Worm (Caenorhabditis elegans) whole organism, L4 larva: Measurements from ENCODE around the gene Y50D4A.10.

Experiments
- F26F4.8 ChIP-seq: fragments of 200-800 bp; sonication (Bioruptor generic); conservative IDR thresholded peaks from 2 replicates; pipeline ENCODE4 v1.3.6; 2022; ENCODE audit warnings: missing genetic modification characterization, missing compliant biosample characterization
- ZK337.2 ChIP-seq: fragments of 200-800 bp; sonication (Bioruptor generic); IDR thresholded peaks from 2 replicates; pipeline ENCODE4 v1.3.6; 2022; ENCODE audit warnings: missing genetic modification reagents, missing genetic modification characterization, missing compliant biosample characterization
- aha-1 ChIP-seq: fragments of 150-350 bp; peaks from one replicate; lab custom pipeline; 2014; ENCODE audit warnings: missing biosample characterization, missing genetic modification characterization
- aly-2 ChIP-seq: sonication (generic microtip); optimal IDR thresholded peaks from 2 replicates; lab custom pipeline; 2018; ENCODE audit warnings: missing biosample characterization, missing genetic modification characterization
- ces-1 ChIP-seq: fragments of 150-350 bp; sonication (generic microtip); optimal IDR thresholded peaks from 4 replicates; lab custom pipeline; 2014; ENCODE audit warnings: missing biosample characterization, missing genetic modification reagents, missing genetic modification characterization
- ctbp-1 ChIP-seq: fragments of 200-800 bp; sonication (Bioruptor generic); IDR thresholded peaks from 2 replicates; pipeline ENCODE4 v1.3.6; 2022; ENCODE audit warnings: missing genetic modification reagents, missing genetic modification characterization, missing compliant biosample characterization
- daf-16 ChIP-seq, 3 experiments: sonication (generic microtip); optimal IDR thresholded peaks; 2 replicates each; lab custom pipeline; 2016 to 2017; ENCODE audit warnings: missing genetic modification characterization in 3 of 3, missing genetic modification reagents in 3 of 3, mild to moderate bottlenecking in 2 of 3, missing compliant biosample characterization in 2 of 3, missing biosample characterization in 1 of 3, moderate library complexity in 1 of 3
- dmd-9 ChIP-seq: fragments of 200-800 bp; sonication (Bioruptor generic); IDR thresholded peaks from 2 replicates; pipeline ENCODE4 v1.3.6; 2022; ENCODE audit warnings: missing genetic modification reagents, missing genetic modification characterization, missing compliant biosample characterization
- egl-43 ChIP-seq: fragments of 200-800 bp; sonication (Bioruptor generic); IDR thresholded peaks from 2 replicates; pipeline ENCODE4 v1.3.6; 2022; ENCODE audit warnings: missing genetic modification reagents, missing genetic modification characterization, missing compliant biosample characterization
- fkh-10 ChIP-seq: fragments of 150-350 bp; optimal IDR thresholded peaks from 2 replicates; lab custom pipeline; 2014; ENCODE audit warnings: missing biosample characterization, missing genetic modification reagents, missing genetic modification characterization
- hif-1 ChIP-seq, 2 experiments: sonication (generic microtip); optimal IDR thresholded peaks; 2 replicates each; lab custom pipeline; 2016 to 2017; ENCODE audit warnings: missing compliant biosample characterization in 2 of 2, missing genetic modification characterization in 2 of 2, missing genetic modification reagents in 2 of 2, missing genotype in 2 of 2, mild to moderate bottlenecking in 1 of 2
- hlh-11 ChIP-seq: fragments of 200-800 bp; sonication (Bioruptor generic); optimal IDR thresholded peaks from 2 replicates; lab custom pipeline; 2018; ENCODE audit warnings: mild to moderate bottlenecking, missing genetic modification characterization, missing compliant biosample characterization
- hlh-30 ChIP-seq: sonication (generic microtip); optimal IDR thresholded peaks from 2 replicates; lab custom pipeline; 2017; ENCODE audit warnings: antibody characterized with exemption, mild to moderate bottlenecking, missing genetic modification characterization, missing compliant biosample characterization; ENCODE audit not compliant: insufficient read depth
- lin-29 ChIP-seq: fragments of 200-800 bp; sonication (Bioruptor generic); IDR thresholded peaks from 2 replicates; pipeline ENCODE4 v1.3.6; 2022; ENCODE audit warnings: missing genetic modification reagents, missing genetic modification characterization, missing compliant biosample characterization
- lin-38 ChIP-seq: fragments of 200-800 bp; sonication (Bioruptor generic); IDR thresholded peaks from 2 replicates; pipeline ENCODE4 v1.3.6; 2022; ENCODE audit warnings: missing genetic modification reagents, missing genetic modification characterization, missing compliant biosample characterization
- mdt-29 ChIP-seq: fragments of 200-800 bp; sonication (Bioruptor generic); IDR thresholded peaks from 2 replicates; pipeline ENCODE4 v1.3.6; 2022; ENCODE audit warnings: missing genetic modification reagents, missing genetic modification characterization, missing compliant biosample characterization
- nhr-11 ChIP-seq: fragments of 150-350 bp; optimal IDR thresholded peaks from 2 replicates; lab custom pipeline; 2014; ENCODE audit warnings: missing biosample characterization, missing genetic modification characterization
- nhr-25 ChIP-seq: sonication (generic microtip); optimal IDR thresholded peaks from 2 replicates; lab custom pipeline; 2017; ENCODE audit warnings: missing genetic modification characterization, mild to moderate bottlenecking, missing compliant biosample characterization, antibody characterized with exemption, moderate library complexity, borderline replicate concordance; ENCODE audit not compliant: insufficient read depth
- nhr-42 ChIP-seq: fragments of 200-800 bp; sonication (Bioruptor generic); IDR thresholded peaks from 2 replicates; pipeline ENCODE4 v1.3.6; 2022; ENCODE audit warnings: missing genetic modification characterization, missing compliant biosample characterization
- nhr-48 ChIP-seq: sonication (generic microtip); optimal IDR thresholded peaks from 2 replicates; lab custom pipeline; 2016; ENCODE audit warnings: mild to moderate bottlenecking, missing genetic modification characterization, missing compliant biosample characterization
- nhr-77 ChIP-seq: fragments of 150-350 bp; optimal IDR thresholded peaks from 2 replicates; lab custom pipeline; 2014; ENCODE audit warnings: missing biosample characterization, missing genetic modification characterization
- rbr-2 ChIP-seq: sonication (generic microtip); optimal IDR thresholded peaks from 2 replicates; lab custom pipeline; 2016; ENCODE audit warnings: missing genotype, missing genetic modification characterization, missing compliant biosample characterization
- set-16 ChIP-seq: fragments of 200-800 bp; sonication (Bioruptor generic); IDR thresholded peaks from 2 replicates; pipeline ENCODE4 v1.3.6; 2022; ENCODE audit warnings: missing genetic modification reagents, missing genetic modification characterization, missing compliant biosample characterization
- spr-1 ChIP-seq: sonication (generic microtip); optimal IDR thresholded peaks from 2 replicates; lab custom pipeline; 2016; ENCODE audit warnings: mild to moderate bottlenecking, missing genetic modification characterization, missing compliant biosample characterization
- tra-1 ChIP-seq: fragments of 200-800 bp; sonication (Bioruptor generic); IDR thresholded peaks from 2 replicates; pipeline ENCODE4 v1.3.6; 2022; ENCODE audit warnings: missing genetic modification reagents, missing genetic modification characterization, missing compliant biosample characterization
- unc-130 ChIP-seq: sonication (generic microtip); optimal IDR thresholded peaks from 2 replicates; lab custom pipeline; 2016; ENCODE audit warnings: missing genetic modification reagents, missing genetic modification characterization, missing compliant biosample characterization
- unc-62 ChIP-seq, 3 experiments: fragments of 150-350 bp in 1 of 3; sonication (generic microtip); optimal IDR thresholded peaks in 2 of 3; peaks in 1 of 3; 1 replicate in 1 of 3; 2 replicates in 2 of 3; lab custom pipeline; 2014 to 2017; ENCODE audit warnings: missing biosample characterization in 3 of 3, missing genetic modification characterization in 3 of 3, missing genetic modification reagents in 3 of 3, missing genotype in 1 of 3
- vab-7 ChIP-seq: fragments of 200-800 bp; sonication (Bioruptor generic); IDR thresholded peaks from 2 replicates; pipeline ENCODE4 v1.3.6; 2022; ENCODE audit warnings: missing genetic modification reagents, missing genetic modification characterization, missing compliant biosample characterization
- zag-1 ChIP-seq: fragments of 150-350 bp; optimal IDR thresholded peaks from 2 replicates; lab custom pipeline; 2014; ENCODE audit warnings: missing biosample characterization, missing genetic modification characterization
- zip-2 ChIP-seq: fragments of 150-350 bp; optimal IDR thresholded peaks from 2 replicates; lab custom pipeline; 2014; ENCODE audit warnings: missing biosample characterization, missing genetic modification characterization

The Y50D4A.10 gene

ce11 chrV:1242432-1242831 is 22.1 kb upstream of the Y50D4A.10 start:
- TF ChIP-seq aha-1 (peak; percentile 66), spr-1 (tag; lab: Kevin White, UChicago) (no peak)
- TF ChIP-seq, all 104 proteins: peak for 1

DNA sequence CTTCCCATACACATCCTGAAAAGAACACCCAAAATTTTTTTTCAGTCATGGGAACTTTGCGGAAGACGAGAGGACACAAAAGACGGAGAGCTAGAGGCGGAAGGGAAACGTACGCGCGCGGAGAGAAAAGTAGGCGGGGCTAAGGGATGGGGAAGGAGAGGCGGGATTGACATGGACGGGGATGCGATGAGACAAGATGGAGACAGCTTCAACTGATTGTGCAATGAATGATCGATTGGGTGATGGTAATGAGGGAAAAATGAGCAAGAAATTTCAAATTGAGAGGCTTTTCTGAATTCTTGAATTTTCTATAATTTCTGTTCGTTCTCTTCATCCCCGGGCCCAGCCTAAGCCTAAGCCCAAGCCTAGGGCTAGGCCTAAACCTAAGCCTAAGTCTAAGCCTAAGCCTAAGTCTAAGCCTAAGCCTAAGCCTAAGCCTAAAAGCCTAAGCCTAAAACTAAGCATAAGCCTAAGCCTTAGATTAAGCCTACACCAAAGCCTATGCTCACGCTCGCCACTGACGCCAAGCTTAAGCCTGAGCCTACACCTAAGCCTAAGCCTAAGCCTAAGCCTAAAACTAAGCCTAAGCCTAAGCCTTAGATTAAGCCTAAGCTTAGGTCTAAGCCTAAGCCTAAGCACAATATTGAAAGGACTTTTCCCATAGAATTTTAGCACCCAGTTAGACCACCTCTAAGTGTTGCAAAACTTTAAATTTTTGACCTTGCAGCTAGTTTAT is 16.1 kb upstream of the Y50D4A.10 start:
- TF ChIP-seq unc-62 (GFP tag; optimal IDR thresholded peaks at IDR 0.05 in 1 of 2; lab: Kevin White, UChicago): peak in 1 of 2 experiments; percentile 61
- TF ChIP-seq unc-62 (tag; optimal IDR thresholded peaks at IDR 0.05; lab: Kevin White, UChicago): no peak
- no peak for TF ChIP-seq nhr-25 (tag; lab: Kevin White, UChicago)

DNA sequence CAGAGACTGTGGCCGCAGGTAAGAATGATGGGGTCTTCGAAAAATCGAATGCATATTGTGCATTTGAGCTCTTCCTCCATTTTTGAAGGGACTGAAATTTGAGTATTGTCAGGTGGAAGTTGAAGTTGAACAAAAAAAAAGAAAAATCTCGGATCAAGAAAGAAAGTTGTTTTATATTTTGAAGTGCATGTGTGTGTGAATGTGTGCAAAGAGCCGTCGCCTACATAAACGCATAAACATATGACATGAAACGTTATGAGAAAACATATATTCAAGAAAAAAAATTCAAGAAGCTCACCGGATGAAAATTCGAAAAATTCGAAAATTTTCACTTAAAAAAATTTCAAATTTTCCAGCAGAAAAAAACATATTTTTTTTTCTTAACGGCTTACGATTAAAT is 15.0 kb upstream of the Y50D4A.10 start, which contains the start of gene madd-2:
Gene madd-2, minus strand, starts transcription at position 101 of the 400 bp plus-strand sequence.
- TF ChIP-seq egl-43 (GFP tag; lab: Robert Waterston, UW): no peak
- TF ChIP-seq mdt-29 (GFP tag; lab: Robert Waterston, UW): no peak
- no peak for TF ChIP-seq aly-2 (tag; lab: Kevin White, UChicago)
- no peak for TF ChIP-seq zip-2 (tag; lab: Kevin White, UChicago)
- no peak for TF ChIP-seq nhr-42 (GFP tag; lab: Robert Waterston, UW)
- TF ChIP-seq unc-130: no peak
- no peak for TF ChIP-seq zag-1 (tag; lab: Kevin White, UChicago)
- TF ChIP-seq F26F4.8 (GFP tag; lab: Robert Waterston, UW): no peak
- TF ChIP-seq nhr-77 (tag; lab: Kevin White, UChicago): no peak
- TF ChIP-seq lin-29 (GFP tag; lab: Robert Waterston, UW): no peak
- TF ChIP-seq lin-38 (GFP tag; lab: Robert Waterston, UW): no peak
- no peak for TF ChIP-seq hlh-30 (tag; lab: Kevin White, UChicago)

ce11 chrV:1232574-1232973 is 12.2 kb upstream of the Y50D4A.10 start:
- TF ChIP-seq aha-1 (peak; percentile 77), unc-62 (GFP tag; optimal IDR thresholded peaks at IDR 0.05 in 1 of 2; lab: Kevin White, UChicago) (peak in 1 of 2 experiments; percentile 81), unc-62 (tag; optimal IDR thresholded peaks at IDR 0.05; lab: Kevin White, UChicago) (no peak), fkh-10 (no peak)

DNA sequence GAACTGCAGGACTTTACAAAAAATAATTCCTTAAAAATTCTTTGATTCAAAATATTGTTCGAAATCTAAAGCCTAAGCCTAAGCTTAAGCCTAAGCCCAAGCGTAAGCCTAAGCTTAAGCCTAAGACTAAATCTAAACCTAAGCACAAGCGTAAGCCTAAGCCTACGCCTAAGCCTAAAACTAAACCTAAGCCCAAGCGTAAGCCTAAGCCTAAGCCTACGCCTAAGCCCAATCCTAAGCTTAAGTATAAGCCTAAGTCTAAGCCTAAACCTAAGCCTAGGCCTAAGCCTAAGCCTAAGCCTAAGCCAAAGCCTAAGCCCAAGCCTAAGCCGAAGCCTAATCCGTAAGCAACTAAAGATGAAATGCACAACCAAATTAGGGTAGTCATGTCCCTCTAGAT is 10.2 kb upstream of the Y50D4A.10 start:
- TF ChIP-seq ces-1 (GFP tag; lab: Kevin White, UChicago): no peak
- no peak for TF ChIP-seq fkh-10
- TF ChIP-seq nhr-48 (tag; lab: Kevin White, UChicago): no peak
- TF ChIP-seq tra-1 (GFP tag; lab: Robert Waterston, UW): no peak
- no peak for TF ChIP-seq dmd-9 (GFP tag; lab: Robert Waterston, UW)
- no peak for TF ChIP-seq nhr-42 (GFP tag; lab: Robert Waterston, UW)
- no peak for TF ChIP-seq rbr-2 (tag; lab: Kevin White, UChicago)
- no peak for TF ChIP-seq unc-62 (GFP tag; optimal IDR thresholded peaks at IDR 0.05 in 1 of 2; lab: Kevin White, UChicago)
- no peak for TF ChIP-seq unc-62 (tag; optimal IDR thresholded peaks at IDR 0.05; lab: Kevin White, UChicago)
- TF ChIP-seq ctbp-1 (GFP tag; lab: Robert Waterston, UW): no peak

- TF ChIP-seq ZK337.2 (GFP tag; lab: Robert Waterston, UW) (no peak), set-16 (GFP tag; lab: Robert Waterston, UW) (peak; percentile 20; the same call in 1 of the 2 replicates), unc-62 (GFP tag; optimal IDR thresholded peaks at IDR 0.05 in 1 of 2; lab: Kevin White, UChicago) (peak in 1 of 2 experiments; percentile 94), unc-62 (tag; optimal IDR thresholded peaks at IDR 0.05; lab: Kevin White, UChicago) (no peak), F26F4.8 (GFP tag; lab: Robert Waterston, UW) (no peak), hlh-30 (tag; lab: Kevin White, UChicago) (peak; percentile 11), hif-1 (tag; optimal IDR thresholded peaks at IDR 0.05; lab: Kevin White, UChicago) (peak in 1 of 2 experiments; percentile 17), aha-1 (no peak), daf-16 (GFP tag; optimal IDR thresholded peaks at IDR 0.05; lab: Kevin White, UChicago) (peak in 1 of 2 experiments; percentile 95), daf-16 (tag; optimal IDR thresholded peaks at IDR 0.05; lab: Kevin White, UChicago) (no peak), hlh-11 (peak; percentile 46), nhr-11 (tag; lab: Kevin White, UChicago) (peak; percentile 66), vab-7 (GFP tag; lab: Robert Waterston, UW) (no peak)
Measured at ce11 chrV:1228884-1229662, 8.7 kb upstream of the Y50D4A.10 start.
